Worm (Caenorhabditis elegans): ENCODE measurements around the gene pptr-2.

pptr-2 gene

ce11 chrV:11034748-11035147 lies at the start of gene pptr-2:
pptr-2 (minus strand) TSS chrV:11034931.
- TF ChIP-seq ceh-43 (GFP tag; optimal IDR thresholded peaks at IDR 0.05) (no peak), pha-4 (tag; optimal IDR thresholded peaks at IDR 0.05) (no peak), elt-1 (tag; optimal IDR thresholded peaks at IDR 0.05; ENCODE audit: borderline replicate concordance, insufficient read depth) (no peak), ztf-11 (tag; optimal IDR thresholded peaks at IDR 0.05) (no peak), snpc-4 (tag; optimal IDR thresholded peaks at IDR 0.05) (no peak), elt-3 (tag; optimal IDR thresholded peaks at IDR 0.05) (no peak), nhr-12 (tag; optimal IDR thresholded peaks at IDR 0.05) (no peak), blmp-1 (tag; optimal IDR thresholded peaks at IDR 0.05) (no peak), flh-1 (GFP tag; optimal IDR thresholded peaks at IDR 0.05) (no peak), sptf-1 (tag; optimal IDR thresholded peaks at IDR 0.05) (no peak), lin-32 (GFP tag; optimal IDR thresholded peaks at IDR 0.05) (no peak), unc-39 (tag; optimal IDR thresholded peaks at IDR 0.05) (no peak), nhr-2 (tag; optimal IDR thresholded peaks at IDR 0.05) (no peak), cnd-1 (tag; optimal IDR thresholded peaks at IDR 0.05) (no peak), M03D4.4 (tag; optimal IDR thresholded peaks at IDR 0.05) (no peak), ham-2 (GFP tag; optimal IDR thresholded peaks at IDR 0.05) (no peak), hlh-1 (tag; optimal IDR thresholded peaks at IDR 0.05) (peak; percentile 6), lsy-2 (tag; optimal IDR thresholded peaks at IDR 0.05) (no peak), nhr-76 (tag; optimal IDR thresholded peaks at IDR 0.05) (no peak), unc-120 (tag; optimal IDR thresholded peaks at IDR 0.05; ENCODE audit: poor library complexity, severe bottlenecking) (peak; percentile 50), sem-2 (GFP tag; optimal IDR thresholded peaks at IDR 0.05) (no peak), nhr-237 (tag; optimal IDR thresholded peaks at IDR 0.05) (no peak), tbx-8 (GFP tag; optimal IDR thresholded peaks at IDR 0.05) (no peak), ceh-83 (GFP tag; optimal IDR thresholded peaks at IDR 0.05) (no peak), ceh-39 (tag; optimal IDR thresholded peaks at IDR 0.05) (no peak), ces-1 (GFP tag; optimal IDR thresholded peaks at IDR 0.05) (peak; percentile 3), unc-62 (GFP tag; optimal IDR thresholded peaks at IDR 0.05) (peak; percentile 97)

- TF ChIP-seq lin-13 (tag; optimal IDR thresholded peaks at IDR 0.05) = no peak
- TF ChIP-seq snpc-4 (tag; optimal IDR thresholded peaks at IDR 0.05) = no peak
- TF ChIP-seq ham-2 (GFP tag; optimal IDR thresholded peaks at IDR 0.05) = peak; percentile 21
- peak; percentile 90 for TF ChIP-seq unc-120 (tag; optimal IDR thresholded peaks at IDR 0.05; ENCODE audit: poor library complexity, severe bottlenecking)
- TF ChIP-seq unc-62 (GFP tag; optimal IDR thresholded peaks at IDR 0.05) = peak; percentile 70
- peak; percentile 85 for TF ChIP-seq hlh-1 (tag; optimal IDR thresholded peaks at IDR 0.05)
- no peak for TF ChIP-seq flh-1 (GFP tag; optimal IDR thresholded peaks at IDR 0.05)
- TF ChIP-seq elt-3 (tag; optimal IDR thresholded peaks at IDR 0.05) = no peak
- peak; percentile 26 for TF ChIP-seq ceh-39 (tag; optimal IDR thresholded peaks at IDR 0.05)
- no peak for TF ChIP-seq unc-39 (tag; optimal IDR thresholded peaks at IDR 0.05)
- peak; percentile 95 for TF ChIP-seq zip-8 (tag; optimal IDR thresholded peaks at IDR 0.05)
- no peak for TF ChIP-seq tbx-8 (GFP tag; optimal IDR thresholded peaks at IDR 0.05)
- TF ChIP-seq mep-1 (tag; optimal IDR thresholded peaks at IDR 0.05) = no peak
- no peak for TF ChIP-seq nhr-76 (tag; optimal IDR thresholded peaks at IDR 0.05)
- no peak for TF ChIP-seq blmp-1 (tag; optimal IDR thresholded peaks at IDR 0.05)
- TF ChIP-seq lsy-2 (tag; optimal IDR thresholded peaks at IDR 0.05) = no peak
- no peak for TF ChIP-seq sem-2 (GFP tag; optimal IDR thresholded peaks at IDR 0.05)
- no peak for TF ChIP-seq ces-1 (GFP tag; optimal IDR thresholded peaks at IDR 0.05)
- TF ChIP-seq elt-1 (tag; optimal IDR thresholded peaks at IDR 0.05; ENCODE audit: borderline replicate concordance, insufficient read depth) = peak; percentile 24
- TF ChIP-seq nhr-237 (tag; optimal IDR thresholded peaks at IDR 0.05) = peak; percentile 75
- no peak for TF ChIP-seq bed-3 (GFP tag; optimal IDR thresholded peaks at IDR 0.05)
- no peak for TF ChIP-seq nhr-28 (tag; optimal IDR thresholded peaks at IDR 0.05)
- TF ChIP-seq drap-1 (GFP tag; optimal IDR thresholded peaks at IDR 0.05) = no peak
- no peak for TF ChIP-seq nhr-2 (tag; optimal IDR thresholded peaks at IDR 0.05)
- peak; percentile 74 for TF ChIP-seq mab-5 (tag; optimal IDR thresholded peaks at IDR 0.05)
- TF ChIP-seq ztf-11 (tag; optimal IDR thresholded peaks at IDR 0.05) = no peak
- TF ChIP-seq ceh-83 (GFP tag; optimal IDR thresholded peaks at IDR 0.05) = no peak
- no peak for TF ChIP-seq cnd-1 (tag; optimal IDR thresholded peaks at IDR 0.05)
- no peak for TF ChIP-seq mls-2 (tag; optimal IDR thresholded peaks at IDR 0.05)
- no peak for TF ChIP-seq M03D4.4 (tag; optimal IDR thresholded peaks at IDR 0.05)
- no peak for TF ChIP-seq sptf-1 (tag; optimal IDR thresholded peaks at IDR 0.05)
- no peak for TF ChIP-seq nhr-12 (tag; optimal IDR thresholded peaks at IDR 0.05)
- no peak for TF ChIP-seq lin-32 (GFP tag; optimal IDR thresholded peaks at IDR 0.05)
Observed at ce11 chrV:11083691-11084090, 49.0 kb upstream of the pptr-2 start.

- TF ChIP-seq bed-3 (GFP tag; optimal IDR thresholded peaks at IDR 0.05) (no peak), unc-39 (tag; optimal IDR thresholded peaks at IDR 0.05) (no peak), mep-1 (tag; optimal IDR thresholded peaks at IDR 0.05) (no peak), lsy-2 (tag; optimal IDR thresholded peaks at IDR 0.05) (no peak), lin-32 (GFP tag; optimal IDR thresholded peaks at IDR 0.05) (no peak), ceh-83 (GFP tag; optimal IDR thresholded peaks at IDR 0.05) (no peak), M03D4.4 (tag; optimal IDR thresholded peaks at IDR 0.05) (no peak), nhr-12 (tag; optimal IDR thresholded peaks at IDR 0.05) (no peak), flh-1 (GFP tag; optimal IDR thresholded peaks at IDR 0.05) (no peak), nhr-76 (tag; optimal IDR thresholded peaks at IDR 0.05) (no peak), drap-1 (GFP tag; optimal IDR thresholded peaks at IDR 0.05) (no peak), nhr-28 (tag; optimal IDR thresholded peaks at IDR 0.05) (no peak), tbx-8 (GFP tag; optimal IDR thresholded peaks at IDR 0.05) (no peak), lin-13 (tag; optimal IDR thresholded peaks at IDR 0.05) (no peak), ztf-11 (tag; optimal IDR thresholded peaks at IDR 0.05) (no peak), snpc-4 (tag; optimal IDR thresholded peaks at IDR 0.05) (no peak), cnd-1 (tag; optimal IDR thresholded peaks at IDR 0.05) (no peak), zip-8 (tag; optimal IDR thresholded peaks at IDR 0.05) (no peak), mls-2 (tag; optimal IDR thresholded peaks at IDR 0.05) (no peak)
Observed at ce11 chrV:11082964-11083363, 48.2 kb upstream of the pptr-2 start.

All from whole organism, mixed stage, embryonic.